Worm (Caenorhabditis elegans): ENCODE data around the gene C05D11.5.
A peak's percentile ranks its signal among the peaks of the same experiment; 100 is the strongest.

Gene C05D11.5

ce11 chrIII:6396381-6396780 is 15.4 kb downstream of the C05D11.5 start (continued):
- TF ChIP-seq elt-1 (tag; optimal IDR thresholded peaks at IDR 0.05), result no peak
- TF ChIP-seq pha-4 (tag; optimal IDR thresholded peaks at IDR 0.05), result peak; percentile 32
- no peak for TF ChIP-seq ama-1 (optimal IDR thresholded peaks at IDR 0.05)
- no peak for TF ChIP-seq ztf-11 (tag; optimal IDR thresholded peaks at IDR 0.05)
- TF ChIP-seq tbx-2 (tag; optimal IDR thresholded peaks at IDR 0.05), result no peak
- TF ChIP-seq nhr-25 (tag; optimal IDR thresholded peaks at IDR 0.05), result peak; percentile 73
- TF ChIP-seq elt-2 (tag; optimal IDR thresholded peaks at IDR 0.05), result peak; percentile 95
- no peak for TF ChIP-seq sea-2 (GFP tag; optimal IDR thresholded peaks at IDR 0.05)
- TF ChIP-seq nhr-77 (tag; optimal IDR thresholded peaks at IDR 0.05), result no peak
- no peak for TF ChIP-seq egl-5 (tag; optimal IDR thresholded peaks at IDR 0.05)
- no peak for TF ChIP-seq eor-1 (tag; optimal IDR thresholded peaks at IDR 0.05)
- TF ChIP-seq fkh-2 (tag; optimal IDR thresholded peaks at IDR 0.05), result no peak
- TF ChIP-seq jun-1 (tag; optimal IDR thresholded peaks at IDR 0.05), result peak; percentile 20
- TF ChIP-seq mdl-1 (tag; optimal IDR thresholded peaks at IDR 0.05), result no peak

- TF ChIP-seq ztf-4 (tag; optimal IDR thresholded peaks at IDR 0.05), result no peak
- TF ChIP-seq pqm-1 (tag; optimal IDR thresholded peaks at IDR 0.05), result no peak
- no peak for TF ChIP-seq nhr-11 (tag; optimal IDR thresholded peaks at IDR 0.05)
- TF ChIP-seq R02D3.7 (tag; optimal IDR thresholded peaks at IDR 0.05), result no peak
- no peak for TF ChIP-seq nhr-67 (tag; optimal IDR thresholded peaks at IDR 0.05)
- TF ChIP-seq nhr-77 (tag; optimal IDR thresholded peaks at IDR 0.05), result no peak
- no peak for TF ChIP-seq pha-4 (tag; optimal IDR thresholded peaks at IDR 0.05)
- no peak for TF ChIP-seq eor-1 (tag; optimal IDR thresholded peaks at IDR 0.05)
- no peak for TF ChIP-seq mml-1 (tag; optimal IDR thresholded peaks at IDR 0.05)
- no peak for TF ChIP-seq ceh-28 (tag; optimal IDR thresholded peaks at IDR 0.05)
- no peak for TF ChIP-seq lsy-12 (tag; optimal IDR thresholded peaks at IDR 0.05)
- TF ChIP-seq elt-2 (tag; optimal IDR thresholded peaks at IDR 0.05), result no peak
- no peak for TF ChIP-seq nhr-43 (tag; optimal IDR thresholded peaks at IDR 0.05; ENCODE audit: poor library complexity, severe bottlenecking)
- no peak for TF ChIP-seq lin-15B (tag; optimal IDR thresholded peaks at IDR 0.05)
- no peak for TF ChIP-seq egl-5 (tag; optimal IDR thresholded peaks at IDR 0.05)
- TF ChIP-seq sea-2 (GFP tag; optimal IDR thresholded peaks at IDR 0.05), result no peak
- no peak for TF ChIP-seq tbx-2 (tag; optimal IDR thresholded peaks at IDR 0.05)
- TF ChIP-seq ceh-9 (tag; optimal IDR thresholded peaks at IDR 0.05), result no peak
- no peak for TF ChIP-seq ceh-82 (tag; optimal IDR thresholded peaks at IDR 0.05)
These were observed 16.0 kb downstream of the C05D11.5 start, which contains the start of gene oatr-1 for ce11 chrIII:6395706-6396232. TSS of gene oatr-1 (minus strand) at chrIII:6396182.

ce11 chrIII:6390644-6391043 is 21.2 kb downstream of the C05D11.5 start, which contains the start of gene smrc-1:
TSS of gene smrc-1 (plus strand) at chrIII:6390944.
- TF ChIP-seq daf-12 (tag; optimal IDR thresholded peaks at IDR 0.05) (no peak), nfya-1 (tag; optimal IDR thresholded peaks at IDR 0.05; ENCODE audit: insufficient read depth) (no peak), ceh-16 (tag; optimal IDR thresholded peaks at IDR 0.05) (no peak), nhr-237 (tag; optimal IDR thresholded peaks at IDR 0.05) (no peak), tbx-2 (tag; optimal IDR thresholded peaks at IDR 0.05) (no peak), unc-62 (GFP tag; optimal IDR thresholded peaks at IDR 0.05) (no peak), pqm-1 (tag; optimal IDR thresholded peaks at IDR 0.05) (no peak), nhr-12 (tag; optimal IDR thresholded peaks at IDR 0.05) (no peak), nhr-77 (tag; optimal IDR thresholded peaks at IDR 0.05) (no peak), ZK546.5 (tag; optimal IDR thresholded peaks at IDR 0.05) (no peak), unc-39 (tag; optimal IDR thresholded peaks at IDR 0.05) (no peak), skn-1 (tag; optimal IDR thresholded peaks at IDR 0.05) (no peak), hmg-11 (tag; optimal IDR thresholded peaks at IDR 0.05) (no peak), nhr-11 (tag; optimal IDR thresholded peaks at IDR 0.05) (no peak), ceh-28 (tag; optimal IDR thresholded peaks at IDR 0.05) (no peak), nhr-76 (tag; optimal IDR thresholded peaks at IDR 0.05) (no peak), mml-1 (tag; optimal IDR thresholded peaks at IDR 0.05) (no peak), ceh-9 (tag; optimal IDR thresholded peaks at IDR 0.05) (no peak)

- TF ChIP-seq sea-2 (GFP tag; optimal IDR thresholded peaks at IDR 0.05) (no peak), ceh-28 (tag; optimal IDR thresholded peaks at IDR 0.05) (no peak), tbx-2 (tag; optimal IDR thresholded peaks at IDR 0.05) (no peak), zag-1 (tag; optimal IDR thresholded peaks at IDR 0.05) (no peak), nhr-28 (tag; optimal IDR thresholded peaks at IDR 0.05) (no peak), hmg-11 (tag; optimal IDR thresholded peaks at IDR 0.05) (no peak), elt-3 (tag; optimal IDR thresholded peaks at IDR 0.05) (no peak), ztf-11 (tag; optimal IDR thresholded peaks at IDR 0.05) (no peak)
These were observed 22.3 kb downstream of the C05D11.5 start, which contains the start of gene C16A3.2 for ce11 chrIII:6389533-6389932. TSS of gene C16A3.2 (plus strand) at chrIII:6389833.

Data from whole organism, L3 larva.